Worm (Caenorhabditis elegans) whole organism, L4/young adult: Measurements from ENCODE around the gene B0365.9.

Experiments used
- W03F9.2 ChIP-seq: fragments of 150-350 bp; optimal IDR thresholded peaks from 2 replicates; lab custom pipeline; 2014; ENCODE audit warnings: missing biosample characterization, missing genetic modification characterization
- dao-5 ChIP-seq: sonication (generic microtip); optimal IDR thresholded peaks from 2 replicates; lab custom pipeline; 2016; ENCODE audit warnings: missing genotype, missing genetic modification characterization, moderate library complexity, missing compliant biosample characterization
- him-1 ChIP-seq: sonication (generic microtip); optimal IDR thresholded peaks from 2 replicates; lab custom pipeline; 2016; ENCODE audit warnings: missing genotype, missing genetic modification reagents, missing genetic modification characterization, missing compliant biosample characterization

DNA sequence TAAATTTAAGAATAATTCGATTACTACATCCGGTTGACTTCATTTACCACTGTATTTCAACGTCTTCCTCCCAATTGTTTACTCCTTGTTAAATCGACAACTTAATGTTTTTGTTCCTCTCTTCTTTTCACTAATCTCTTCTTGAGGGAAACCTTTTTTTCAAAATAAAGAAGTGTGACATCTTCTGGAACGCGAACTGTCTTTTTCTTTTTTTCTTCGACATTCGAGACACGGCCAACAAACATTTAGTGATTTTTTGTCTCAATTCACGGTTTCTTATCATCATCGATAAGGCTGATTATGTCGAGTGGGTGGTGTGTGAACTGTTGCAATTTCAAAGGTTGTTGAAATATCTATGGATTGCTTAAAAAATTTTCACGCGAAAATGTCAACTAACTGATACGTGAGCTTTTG is 48.1 kb downstream of the B0365.9 start:
- TF ChIP-seq him-1 (tag; lab: Kevin White, UChicago) (no peak), dao-5 (tag; lab: Kevin White, UChicago) (no peak), W03F9.2 (tag; lab: Kevin White, UChicago) (no peak)
